Worm (Caenorhabditis elegans) whole organism, late embryonic: Measurements from ENCODE around the gene T07C4.12.

Experiments
- ceh-18 ChIP-seq: sonication (generic microtip); optimal IDR thresholded peaks from 2 replicates; lab custom pipeline; 2016; ENCODE audit warnings: missing genetic modification characterization, missing compliant biosample characterization
- ceh-45 ChIP-seq: fragments of 200-800 bp; sonication (Bioruptor generic); IDR thresholded peaks from 2 replicates; pipeline ENCODE4 v1.3.6; 2022; ENCODE audit warnings: missing genetic modification reagents, missing genetic modification characterization, missing compliant biosample characterization
- elt-2 ChIP-seq: sonication (generic microtip); optimal IDR thresholded peaks from 2 replicates; lab custom pipeline; 2016; ENCODE audit warnings: missing genetic modification reagents, missing genetic modification characterization, missing compliant biosample characterization
- fax-1 ChIP-seq: sonication (generic microtip); optimal IDR thresholded peaks from 2 replicates; lab custom pipeline; 2016; ENCODE audit warnings: missing genotype, missing genetic modification characterization, missing compliant biosample characterization
- hlh-13 ChIP-seq: fragments of 200-800 bp; sonication (Bioruptor generic); optimal IDR thresholded peaks from 2 replicates; lab custom pipeline; 2018; ENCODE audit warnings: mild to moderate bottlenecking, missing genetic modification characterization, missing compliant biosample characterization
- hlh-8 ChIP-seq: sonication (generic microtip); optimal IDR thresholded peaks from 2 replicates; lab custom pipeline; 2016; ENCODE audit warnings: missing genotype, missing genetic modification characterization, missing compliant biosample characterization
- nfya-1 ChIP-seq: sonication (generic microtip); optimal IDR thresholded peaks from 2 replicates; lab custom pipeline; 2017; ENCODE audit warnings: missing genetic modification characterization, mild to moderate bottlenecking, missing compliant biosample characterization, antibody characterized with exemption, moderate library complexity
- pag-3 ChIP-seq: sonication (generic microtip); optimal IDR thresholded peaks from 2 replicates; lab custom pipeline; 2016; ENCODE audit warnings: missing compliant biosample characterization, missing genetic modification characterization, borderline replicate concordance
- pha-4 ChIP-seq: fragments of 150-350 bp; optimal IDR thresholded peaks from 2 replicates; lab custom pipeline; 2018; ENCODE audit warnings: missing biosample characterization, missing genetic modification reagents, missing genetic modification characterization
- rnt-1 ChIP-seq: sonication (generic microtip); optimal IDR thresholded peaks from 2 replicates; lab custom pipeline; 2016; ENCODE audit warnings: missing genetic modification characterization, missing compliant biosample characterization
- ztf-16 ChIP-seq: sonication (generic microtip); optimal IDR thresholded peaks from 2 replicates; lab custom pipeline; 2017; ENCODE audit warnings: missing genetic modification characterization, missing compliant biosample characterization

ce11 chrIII:10362920-10363319 is 30.5 kb upstream of the T07C4.12 start:
- no peak for TF ChIP-seq elt-2
- TF ChIP-seq fax-1: no peak
- TF ChIP-seq ceh-45 (GFP tag; lab: Robert Waterston, UW): no peak
- no peak for TF ChIP-seq pha-4 (tag; lab: Kevin White, UChicago)
- TF ChIP-seq nfya-1: no peak
- TF ChIP-seq hlh-13 (GFP tag; lab: Kevin White, UChicago): no peak
- TF ChIP-seq pag-3: no peak
- no peak for TF ChIP-seq ceh-18 (tag; lab: Kevin White, UChicago)
- TF ChIP-seq hlh-8 (tag; lab: Kevin White, UChicago): no peak
- no peak for TF ChIP-seq ztf-16 (tag; lab: Kevin White, UChicago)
- TF ChIP-seq rnt-1 (tag; lab: Kevin White, UChicago): no peak
